Worm (Caenorhabditis elegans): ENCODE measurements around the gene tomm-22.

- TF ChIP-seq W03F9.2 (tag; optimal IDR thresholded peaks at IDR 0.05) (no peak), him-1 (tag; optimal IDR thresholded peaks at IDR 0.05) (no peak), dao-5 (tag; optimal IDR thresholded peaks at IDR 0.05) (no peak)
Measured at ce11 chrII:456371-456770, 13.9 kb downstream of the tomm-22 start.

Data from whole organism, L4/young adult.